Fruit fly (Drosophila melanogaster) whole organism: Measurements from ENCODE around the gene mora.

Experiments used
- CG8478 ChIP-seq: fragments of >200 bp; optimal IDR thresholded peaks from 2 replicates; lab custom pipeline; 2018; ENCODE audit warnings: inconsistent platforms
- Dll ChIP-seq: fragments of >200 bp; optimal IDR thresholded peaks from 2 replicates; lab custom pipeline; 2017
- EcR ChIP-seq, 2 experiments: fragments of >200 bp; optimal IDR thresholded peaks; 2 replicates each; lab custom pipeline; 2017; ENCODE audit warnings: missing biosample characterization in 2 of 2, missing genetic modification characterization in 2 of 2, missing genetic modification reagents in 2 of 2
- pan ChIP-seq: fragments of >200 bp; optimal IDR thresholded peaks from 2 replicates; lab custom pipeline; 2017
- psq ChIP-seq: fragments of >200 bp; optimal IDR thresholded peaks from 2 replicates; lab custom pipeline; 2017
- usp ChIP-seq: fragments of >200 bp; optimal IDR thresholded peaks from 2 replicates; lab custom pipeline; 2017; ENCODE audit warnings: missing biosample characterization, missing genetic modification characterization, mixed read lengths

- TF ChIP-seq CG8478 (no peak), psq (lab: Kevin White, UChicago) (no peak), usp (GFP tag; lab: Kevin White, UChicago) (no peak), Dll (no peak), pan (lab: Kevin White, UChicago) (no peak), EcR (GFP tag; optimal IDR thresholded peaks at IDR 0.05; lab: Kevin White, UChicago) (no peak)
Observed at dm6 chr3R:24169362-24169761, 16.8 kb upstream of the mora start, which contains the start of gene CG5510.
